Worm (Caenorhabditis elegans) whole organism, late embryonic: Measurements from ENCODE around the gene T24C4.3.

Source experiments
- C08G9.2 ChIP-seq: sonication (generic microtip); optimal IDR thresholded peaks from 2 replicates; lab custom pipeline; 2016; ENCODE audit warnings: mild to moderate bottlenecking, missing genetic modification characterization, moderate library complexity, missing compliant biosample characterization
- F13H6.1 ChIP-seq: sonication (generic microtip); optimal IDR thresholded peaks from 2 replicates; lab custom pipeline; 2016; ENCODE audit warnings: missing genetic modification characterization, missing compliant biosample characterization
- K09A11.1 ChIP-seq: sonication (generic microtip); optimal IDR thresholded peaks from 2 replicates; lab custom pipeline; 2017; ENCODE audit warnings: antibody characterized with exemption, mild to moderate bottlenecking, missing genetic modification characterization, missing compliant biosample characterization; ENCODE audit not compliant: insufficient read depth
- ahr-1 ChIP-seq: sonication (generic microtip); optimal IDR thresholded peaks from 2 replicates; lab custom pipeline; 2016; ENCODE audit warnings: missing genetic modification characterization, missing compliant biosample characterization
- ama-1 ChIP-seq: fragments of 150-350 bp; optimal IDR thresholded peaks from 2 replicates; lab custom pipeline; 2014
- ceh-14 ChIP-seq: sonication (generic microtip); optimal IDR thresholded peaks from 2 replicates; lab custom pipeline; 2016; ENCODE audit warnings: missing genotype, missing genetic modification characterization, missing compliant biosample characterization
- ceh-2 ChIP-seq: sonication (generic microtip); optimal IDR thresholded peaks from 2 replicates; lab custom pipeline; 2016; ENCODE audit warnings: missing genotype, missing genetic modification characterization, missing compliant biosample characterization
- ceh-24 ChIP-seq: sonication (generic microtip); optimal IDR thresholded peaks from 2 replicates; lab custom pipeline; 2016; ENCODE audit warnings: mild to moderate bottlenecking, missing genetic modification characterization, missing compliant biosample characterization
- ceh-31 ChIP-seq: sonication (generic microtip); optimal IDR thresholded peaks from 2 replicates; lab custom pipeline; 2016; ENCODE audit warnings: missing genetic modification characterization, missing compliant biosample characterization
- ceh-48 ChIP-seq: sonication (generic microtip); optimal IDR thresholded peaks from 2 replicates; lab custom pipeline; 2016; ENCODE audit warnings: missing genetic modification characterization, inconsistent platforms, missing compliant biosample characterization
- ceh-6 ChIP-seq: fragments of 200-800 bp; sonication (Bioruptor generic); optimal IDR thresholded peaks from 2 replicates; lab custom pipeline; 2018; ENCODE audit warnings: mild to moderate bottlenecking, missing genetic modification characterization, missing compliant biosample characterization
- ceh-9 ChIP-seq: sonication (generic microtip); optimal IDR thresholded peaks from 2 replicates; lab custom pipeline; 2016; ENCODE audit warnings: mild to moderate bottlenecking, missing genetic modification characterization, inconsistent platforms, missing compliant biosample characterization
- che-1 ChIP-seq: sonication (generic microtip); optimal IDR thresholded peaks from 2 replicates; lab custom pipeline; 2016; ENCODE audit warnings: mild to moderate bottlenecking, missing genetic modification characterization, missing compliant biosample characterization
- dmd-4 ChIP-seq: sonication (generic microtip); optimal IDR thresholded peaks from 2 replicates; lab custom pipeline; 2016; ENCODE audit warnings: borderline replicate concordance, missing genetic modification characterization, missing compliant biosample characterization
- elt-2 ChIP-seq: sonication (generic microtip); optimal IDR thresholded peaks from 2 replicates; lab custom pipeline; 2016; ENCODE audit warnings: missing genetic modification reagents, missing genetic modification characterization, missing compliant biosample characterization
- fax-1 ChIP-seq: sonication (generic microtip); optimal IDR thresholded peaks from 2 replicates; lab custom pipeline; 2016; ENCODE audit warnings: missing genotype, missing genetic modification characterization, missing compliant biosample characterization
- fkh-6 ChIP-seq: sonication (generic microtip); optimal IDR thresholded peaks from 2 replicates; lab custom pipeline; 2016; ENCODE audit warnings: missing genetic modification characterization, missing compliant biosample characterization
- hlh-13 ChIP-seq: fragments of 200-800 bp; sonication (Bioruptor generic); optimal IDR thresholded peaks from 2 replicates; lab custom pipeline; 2018; ENCODE audit warnings: mild to moderate bottlenecking, missing genetic modification characterization, missing compliant biosample characterization
- hlh-30 ChIP-seq: sonication (generic microtip); optimal IDR thresholded peaks from 2 replicates; lab custom pipeline; 2017; ENCODE audit warnings: antibody characterized with exemption, missing genetic modification characterization, missing compliant biosample characterization; ENCODE audit not compliant: insufficient read depth
- hlh-6 ChIP-seq: sonication (generic microtip); optimal IDR thresholded peaks from 2 replicates; lab custom pipeline; 2016; ENCODE audit warnings: missing genotype, missing genetic modification characterization, missing compliant biosample characterization
- hlh-8 ChIP-seq: sonication (generic microtip); optimal IDR thresholded peaks from 2 replicates; lab custom pipeline; 2016; ENCODE audit warnings: missing genotype, missing genetic modification characterization, missing compliant biosample characterization
- lim-6 ChIP-seq: sonication (generic microtip); optimal IDR thresholded peaks from 2 replicates; lab custom pipeline; 2016; ENCODE audit warnings: missing genetic modification characterization, missing compliant biosample characterization
- lin-11 ChIP-seq: fragments of 200-800 bp; sonication (Bioruptor generic); optimal IDR thresholded peaks from 2 replicates; lab custom pipeline; 2018; ENCODE audit warnings: mild to moderate bottlenecking, missing genetic modification characterization, missing compliant biosample characterization
- madf-2 ChIP-seq: sonication (generic microtip); optimal IDR thresholded peaks from 2 replicates; lab custom pipeline; 2017; ENCODE audit warnings: missing genetic modification characterization, missing compliant biosample characterization
- nhr-232 ChIP-seq: sonication (generic microtip); optimal IDR thresholded peaks from 2 replicates; lab custom pipeline; 2016; ENCODE audit warnings: missing genetic modification characterization, missing compliant biosample characterization
- npax-4 ChIP-seq: sonication (generic microtip); optimal IDR thresholded peaks from 2 replicates; lab custom pipeline; 2016; ENCODE audit warnings: missing genetic modification characterization, missing compliant biosample characterization
- pax-1 ChIP-seq: fragments of 150-350 bp; optimal IDR thresholded peaks from 2 replicates; lab custom pipeline; 2014; ENCODE audit warnings: missing biosample characterization, missing genetic modification characterization
- pha-4 ChIP-seq: fragments of 150-350 bp; optimal IDR thresholded peaks from 2 replicates; lab custom pipeline; 2018; ENCODE audit warnings: missing biosample characterization, missing genetic modification reagents, missing genetic modification characterization
- pqm-1 ChIP-seq: sonication (generic microtip); optimal IDR thresholded peaks from 2 replicates; lab custom pipeline; 2016; ENCODE audit warnings: missing genetic modification characterization, missing compliant biosample characterization
- ref-2 ChIP-seq: sonication (generic microtip); optimal IDR thresholded peaks from 2 replicates; lab custom pipeline; 2016; ENCODE audit warnings: missing genetic modification characterization, missing compliant biosample characterization
- rnt-1 ChIP-seq: sonication (generic microtip); optimal IDR thresholded peaks from 2 replicates; lab custom pipeline; 2016; ENCODE audit warnings: missing genetic modification characterization, missing compliant biosample characterization
- sox-2 ChIP-seq: fragments of 200-800 bp; sonication (Bioruptor generic); IDR thresholded peaks from 2 replicates; pipeline ENCODE4 v1.3.6; 2022; ENCODE audit warnings: missing genetic modification reagents, missing genetic modification characterization, missing compliant biosample characterization
- syd-9 ChIP-seq: sonication (generic microtip); optimal IDR thresholded peaks from 2 replicates; lab custom pipeline; 2016; ENCODE audit warnings: mild to moderate bottlenecking, missing genetic modification characterization, moderate library complexity, missing compliant biosample characterization
- tbx-2 ChIP-seq: sonication (generic microtip); optimal IDR thresholded peaks from 2 replicates; lab custom pipeline; 2016; ENCODE audit warnings: missing genetic modification characterization, missing compliant biosample characterization
- tbx-7 ChIP-seq: sonication (generic microtip); optimal IDR thresholded peaks from 2 replicates; lab custom pipeline; 2016; ENCODE audit warnings: missing genotype, missing genetic modification characterization, missing compliant biosample characterization
- unc-42 ChIP-seq: sonication (generic microtip); optimal IDR thresholded peaks from 2 replicates; lab custom pipeline; 2016; ENCODE audit warnings: missing genotype, missing genetic modification characterization, missing compliant biosample characterization
- unc-55 ChIP-seq: sonication (generic microtip); optimal IDR thresholded peaks from 2 replicates; lab custom pipeline; 2017; ENCODE audit warnings: missing biosample characterization, missing genetic modification reagents, missing genetic modification characterization
- unc-86 ChIP-seq: sonication (generic microtip); optimal IDR thresholded peaks from 2 replicates; lab custom pipeline; 2016; ENCODE audit warnings: missing genetic modification characterization, missing compliant biosample characterization
- zip-5 ChIP-seq: sonication (generic microtip); optimal IDR thresholded peaks from 2 replicates; lab custom pipeline; 2016; ENCODE audit warnings: missing genetic modification characterization, missing compliant biosample characterization

The T24C4.3 gene

DNA sequence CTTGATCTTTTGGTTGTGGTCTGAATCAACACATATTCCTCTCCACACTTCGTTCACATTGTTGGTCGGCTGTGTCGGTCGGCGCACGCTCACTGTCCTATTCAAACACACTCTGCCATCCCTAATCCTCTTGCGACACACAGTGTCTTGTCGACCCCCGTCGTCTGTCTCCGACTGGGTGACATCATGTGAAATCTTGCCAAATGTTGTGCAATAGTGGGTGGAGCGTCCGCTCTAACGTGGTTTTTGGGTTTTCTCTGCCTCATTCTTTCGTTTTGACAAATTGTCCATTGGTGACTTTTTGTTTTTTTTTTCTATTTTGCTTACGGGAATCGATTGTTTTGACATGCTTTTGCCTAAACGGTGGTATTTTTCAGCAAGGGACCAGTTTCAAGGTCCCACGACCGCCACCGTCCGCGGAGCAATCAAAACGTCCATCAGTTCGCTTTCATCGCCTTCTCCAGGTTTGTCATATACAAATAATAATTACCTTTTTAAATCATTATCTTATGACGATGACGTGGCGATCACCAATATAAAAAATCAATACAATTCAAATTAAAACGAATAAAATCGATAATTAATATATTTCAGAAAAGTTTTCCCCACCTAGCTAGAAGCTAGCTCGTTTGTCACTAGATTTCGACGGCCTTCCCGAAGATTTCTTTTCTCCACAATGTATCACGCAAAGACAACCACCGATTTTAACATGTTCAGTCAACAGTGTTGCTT is 38.4 kb downstream of the T24C4.3 start (continued):
- TF ChIP-seq rnt-1 (peak; percentile 85), madf-2 (tag; lab: Kevin White, UChicago) (peak; percentile 35), ceh-2 (tag; lab: Kevin White, UChicago) (peak; percentile 48), ceh-48 (no peak), F13H6.1 (tag; lab: Kevin White, UChicago) (peak; percentile 28), hlh-30 (tag; lab: Kevin White, UChicago) (peak; percentile 96), ref-2 (tag; lab: Kevin White, UChicago) (peak; percentile 76), lim-6 (tag; lab: Kevin White, UChicago) (no peak), fkh-6 (peak; percentile 2), syd-9 (no peak), lin-11 (no peak), tbx-7 (tag; lab: Kevin White, UChicago) (no peak), ceh-6 (GFP tag; lab: Kevin White, UChicago) (no peak), fax-1 (tag; lab: Kevin White, UChicago) (no peak), che-1 (tag; lab: Kevin White, UChicago) (no peak), ceh-24 (no peak), hlh-8 (tag; lab: Kevin White, UChicago) (peak; percentile 14), tbx-2 (peak; percentile 95), sox-2 (GFP tag; lab: Robert Waterston, UW) (no peak), elt-2 (tag; lab: Kevin White, UChicago) (peak; percentile 78), nhr-232 (no peak), npax-4 (tag; lab: Kevin White, UChicago) (no peak), ceh-9 (tag; lab: Kevin White, UChicago) (no peak), ahr-1 (tag; lab: Kevin White, UChicago) (no peak), pha-4 (tag; lab: Kevin White, UChicago) (no peak), pqm-1 (tag; lab: Kevin White, UChicago) (peak; percentile 42), ama-1 (lab: Kevin White, UChicago) (peak; percentile 56), pax-1 (tag; lab: Kevin White, UChicago) (peak; percentile 90), unc-42 (tag; lab: Kevin White, UChicago) (peak; percentile 29), ceh-14 (tag; lab: Kevin White, UChicago) (no peak), unc-55 (peak; percentile 91), hlh-6 (tag; lab: Kevin White, UChicago) (no peak), hlh-13 (GFP tag; lab: Kevin White, UChicago) (no peak), unc-86 (no peak), ceh-31 (tag; lab: Kevin White, UChicago) (peak; percentile 87), zip-5 (tag; lab: Kevin White, UChicago) (peak; percentile 4)

DNA sequence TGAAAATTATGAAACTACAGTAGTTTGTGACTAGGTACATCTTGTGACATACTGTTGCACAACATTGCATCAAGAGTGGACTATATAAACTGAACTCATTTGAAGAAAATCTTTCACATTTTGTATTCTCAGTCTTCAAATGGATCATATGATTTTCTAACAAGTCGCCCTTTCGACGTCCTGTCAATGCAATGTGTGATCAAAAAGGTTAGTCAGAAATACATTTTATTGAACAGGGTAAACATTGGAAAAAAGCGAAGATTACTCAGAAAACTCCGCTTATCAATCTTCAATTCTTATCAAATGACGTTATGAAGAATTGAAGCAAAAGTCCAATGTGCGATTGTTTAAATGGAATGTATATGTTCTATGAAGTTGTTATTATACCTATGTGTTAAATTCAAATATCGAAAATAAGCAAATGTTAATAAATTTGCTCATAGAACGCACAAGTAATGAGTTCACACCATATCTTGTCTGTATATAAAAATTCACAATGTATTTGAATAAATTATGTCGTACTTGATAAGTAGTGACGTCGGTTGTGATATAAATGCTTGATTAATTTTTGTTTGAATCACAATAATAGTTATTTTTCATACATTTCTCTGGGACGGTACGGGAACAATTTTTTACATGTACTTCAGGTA is 39.3 kb downstream of the T24C4.3 start, which contains the start of gene zip-2:
TSS of gene zip-2 (plus strand) at position 128 of the 650 bp plus-strand sequence.
- no peak for TF ChIP-seq ceh-9 (tag; lab: Kevin White, UChicago)
- TF ChIP-seq C08G9.2: no peak
- TF ChIP-seq elt-2 (tag; lab: Kevin White, UChicago): peak; percentile 27

- TF ChIP-seq tbx-7 (tag; lab: Kevin White, UChicago) (no peak), dmd-4 (tag; lab: Kevin White, UChicago) (no peak), unc-55 (no peak), syd-9 (no peak), elt-2 (tag; lab: Kevin White, UChicago) (no peak), K09A11.1 (no peak), pqm-1 (tag; lab: Kevin White, UChicago) (no peak), npax-4 (tag; lab: Kevin White, UChicago) (no peak)
Observed at ce11 chrIII:831961-832360, 40.3 kb downstream of the T24C4.3 start, which contains the start of gene ceeh-1. ceeh-1 (minus strand) TSS chrIII:832277.
